Worm (Caenorhabditis elegans): ENCODE measurements around the gene C35A5.11.

The C35A5.11 gene

DNA sequence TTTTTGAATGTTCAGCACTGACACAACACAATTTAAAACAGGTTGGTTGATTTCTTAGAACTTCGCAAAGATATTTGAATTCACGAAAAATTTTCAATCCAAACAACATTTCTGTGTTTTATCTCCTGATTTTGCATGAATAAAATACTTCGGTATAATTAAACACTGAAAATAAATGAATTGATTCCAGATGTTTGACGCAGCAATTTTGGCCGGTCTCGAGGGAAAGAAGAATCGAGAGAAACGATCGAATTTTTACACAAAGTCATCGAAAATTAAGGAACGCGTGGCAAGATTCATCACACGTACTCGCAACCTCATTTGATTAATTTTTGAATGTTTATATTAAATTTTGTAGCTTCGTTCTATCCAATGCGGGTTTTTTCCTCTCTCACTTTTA is 38.8 kb downstream of the C35A5.11 start:
- no peak for TF ChIP-seq nhr-12 (tag; optimal IDR thresholded peaks at IDR 0.05)
- TF ChIP-seq lin-32 (GFP tag; optimal IDR thresholded peaks at IDR 0.05): no peak
- TF ChIP-seq nhr-2 (tag; optimal IDR thresholded peaks at IDR 0.05): no peak
- TF ChIP-seq sptf-1 (tag; optimal IDR thresholded peaks at IDR 0.05): no peak
- no peak for TF ChIP-seq zip-8 (tag; optimal IDR thresholded peaks at IDR 0.05)
- no peak for TF ChIP-seq ceh-43 (GFP tag; optimal IDR thresholded peaks at IDR 0.05)
- no peak for TF ChIP-seq mep-1 (tag; optimal IDR thresholded peaks at IDR 0.05)
- TF ChIP-seq pha-4 (tag; optimal IDR thresholded peaks at IDR 0.05): no peak
- no peak for TF ChIP-seq ceh-83 (GFP tag; optimal IDR thresholded peaks at IDR 0.05)
- TF ChIP-seq snpc-4 (tag; optimal IDR thresholded peaks at IDR 0.05): no peak
- no peak for TF ChIP-seq cnd-1 (tag; optimal IDR thresholded peaks at IDR 0.05)
- TF ChIP-seq nhr-76 (tag; optimal IDR thresholded peaks at IDR 0.05): no peak
- no peak for TF ChIP-seq lsy-2 (tag; optimal IDR thresholded peaks at IDR 0.05)
- no peak for TF ChIP-seq elt-3 (tag; optimal IDR thresholded peaks at IDR 0.05)
- no peak for TF ChIP-seq unc-39 (tag; optimal IDR thresholded peaks at IDR 0.05)
- TF ChIP-seq nhr-28 (tag; optimal IDR thresholded peaks at IDR 0.05): no peak
- TF ChIP-seq hlh-1 (tag; optimal IDR thresholded peaks at IDR 0.05): no peak
- TF ChIP-seq nhr-237 (tag; optimal IDR thresholded peaks at IDR 0.05): no peak

DNA sequence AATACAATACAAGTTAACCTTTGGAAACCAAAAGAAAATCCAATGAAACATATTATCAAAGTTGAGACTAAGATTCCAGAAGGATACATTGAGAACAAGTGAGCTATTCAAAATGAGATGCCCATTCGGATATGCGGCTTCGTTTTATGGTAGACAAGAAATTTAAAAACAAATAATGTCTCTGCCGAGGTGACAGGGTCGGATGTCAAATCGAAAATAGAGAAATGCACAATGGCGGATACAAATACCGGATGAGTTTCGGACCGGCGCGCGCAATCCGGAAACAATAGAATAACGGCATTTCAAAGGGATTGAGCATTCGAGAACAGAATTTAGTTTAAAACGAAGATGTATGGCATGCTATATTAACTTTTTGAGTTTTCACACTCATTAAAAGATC is 39.6 kb downstream of the C35A5.11 start, which contains the start of gene F22E12.3:
Gene F22E12.3, minus strand, starts transcription at position 101 of the 400 bp plus-strand sequence.
- TF ChIP-seq ceh-43 (GFP tag; optimal IDR thresholded peaks at IDR 0.05): no peak
- TF ChIP-seq mep-1 (tag; optimal IDR thresholded peaks at IDR 0.05): no peak
- TF ChIP-seq sptf-1 (tag; optimal IDR thresholded peaks at IDR 0.05): no peak
- no peak for TF ChIP-seq drap-1 (GFP tag; optimal IDR thresholded peaks at IDR 0.05)
- TF ChIP-seq ztf-11 (tag; optimal IDR thresholded peaks at IDR 0.05): no peak
- TF ChIP-seq ces-1 (GFP tag; optimal IDR thresholded peaks at IDR 0.05): no peak
- no peak for TF ChIP-seq flh-1 (GFP tag; optimal IDR thresholded peaks at IDR 0.05)
- TF ChIP-seq elt-1 (tag; optimal IDR thresholded peaks at IDR 0.05; ENCODE audit: borderline replicate concordance, insufficient read depth): no peak
- no peak for TF ChIP-seq sem-2 (GFP tag; optimal IDR thresholded peaks at IDR 0.05)
- no peak for TF ChIP-seq bed-3 (GFP tag; optimal IDR thresholded peaks at IDR 0.05)
- TF ChIP-seq mab-5 (tag; optimal IDR thresholded peaks at IDR 0.05): no peak

DNA sequence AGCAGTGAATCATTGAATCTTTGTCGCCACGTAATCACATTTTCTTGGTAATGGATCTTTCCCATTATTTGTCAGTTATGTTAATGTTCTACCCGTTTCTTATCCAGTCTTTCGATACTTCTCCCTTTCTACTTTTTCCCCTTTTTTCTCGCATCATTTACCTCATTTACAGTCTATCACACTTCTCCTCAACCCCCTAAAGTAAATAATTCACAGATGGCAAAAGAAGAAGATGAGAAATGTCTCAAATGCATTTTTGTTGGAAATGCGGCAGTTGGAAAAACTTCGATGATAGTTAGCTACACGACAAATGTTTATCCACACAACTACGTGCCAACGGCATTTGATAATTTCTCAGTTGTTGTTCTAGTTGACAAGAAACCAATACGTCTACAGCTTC is 40.8 kb downstream of the C35A5.11 start, which contains the start of gene chw-1:
Gene chw-1, plus strand, starts transcription at position 217 of the 400 bp plus-strand sequence.
- no peak for TF ChIP-seq nhr-237 (tag; optimal IDR thresholded peaks at IDR 0.05)
- TF ChIP-seq unc-120 (tag; optimal IDR thresholded peaks at IDR 0.05; ENCODE audit: poor library complexity, severe bottlenecking): no peak
- no peak for TF ChIP-seq nhr-2 (tag; optimal IDR thresholded peaks at IDR 0.05)
- no peak for TF ChIP-seq ztf-11 (tag; optimal IDR thresholded peaks at IDR 0.05)
- no peak for TF ChIP-seq lin-13 (tag; optimal IDR thresholded peaks at IDR 0.05)
- TF ChIP-seq mab-5 (tag; optimal IDR thresholded peaks at IDR 0.05): no peak

DNA sequence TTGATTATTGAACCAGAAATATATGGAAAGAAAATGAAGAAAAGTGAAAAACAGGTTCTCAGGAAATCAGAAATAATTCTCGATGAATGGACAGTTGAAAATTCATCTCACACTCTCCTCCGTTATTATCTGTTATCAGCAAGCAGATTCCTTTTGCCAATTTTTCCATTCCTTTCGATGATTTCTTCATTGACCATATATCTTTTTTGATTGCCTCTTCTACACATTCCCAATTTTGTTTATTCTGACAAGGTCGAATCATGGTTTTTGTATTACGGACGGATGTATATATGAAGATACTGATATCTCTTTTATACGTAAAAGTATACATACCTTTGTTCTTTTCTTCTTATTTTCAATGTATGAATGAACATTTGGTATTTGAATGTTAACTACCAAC is 42.2 kb downstream of the C35A5.11 start:
- TF ChIP-seq unc-120 (tag; optimal IDR thresholded peaks at IDR 0.05; ENCODE audit: poor library complexity, severe bottlenecking): no peak
- TF ChIP-seq nhr-76 (tag; optimal IDR thresholded peaks at IDR 0.05): no peak
- TF ChIP-seq ztf-11 (tag; optimal IDR thresholded peaks at IDR 0.05): no peak
- no peak for TF ChIP-seq mep-1 (tag; optimal IDR thresholded peaks at IDR 0.05)
- no peak for TF ChIP-seq nhr-28 (tag; optimal IDR thresholded peaks at IDR 0.05)
- TF ChIP-seq mls-2 (tag; optimal IDR thresholded peaks at IDR 0.05): no peak
- TF ChIP-seq ceh-83 (GFP tag; optimal IDR thresholded peaks at IDR 0.05): no peak
- no peak for TF ChIP-seq nhr-12 (tag; optimal IDR thresholded peaks at IDR 0.05)
- no peak for TF ChIP-seq lsy-2 (tag; optimal IDR thresholded peaks at IDR 0.05)
- no peak for TF ChIP-seq unc-62 (GFP tag; optimal IDR thresholded peaks at IDR 0.05)
- no peak for TF ChIP-seq drap-1 (GFP tag; optimal IDR thresholded peaks at IDR 0.05)
- no peak for TF ChIP-seq flh-1 (GFP tag; optimal IDR thresholded peaks at IDR 0.05)
- TF ChIP-seq sptf-1 (tag; optimal IDR thresholded peaks at IDR 0.05): no peak
- TF ChIP-seq blmp-1 (tag; optimal IDR thresholded peaks at IDR 0.05): no peak
- TF ChIP-seq lin-32 (GFP tag; optimal IDR thresholded peaks at IDR 0.05): no peak
- TF ChIP-seq bed-3 (GFP tag; optimal IDR thresholded peaks at IDR 0.05): no peak
- TF ChIP-seq zip-8 (tag; optimal IDR thresholded peaks at IDR 0.05): no peak
- TF ChIP-seq pha-4 (tag; optimal IDR thresholded peaks at IDR 0.05): no peak

DNA sequence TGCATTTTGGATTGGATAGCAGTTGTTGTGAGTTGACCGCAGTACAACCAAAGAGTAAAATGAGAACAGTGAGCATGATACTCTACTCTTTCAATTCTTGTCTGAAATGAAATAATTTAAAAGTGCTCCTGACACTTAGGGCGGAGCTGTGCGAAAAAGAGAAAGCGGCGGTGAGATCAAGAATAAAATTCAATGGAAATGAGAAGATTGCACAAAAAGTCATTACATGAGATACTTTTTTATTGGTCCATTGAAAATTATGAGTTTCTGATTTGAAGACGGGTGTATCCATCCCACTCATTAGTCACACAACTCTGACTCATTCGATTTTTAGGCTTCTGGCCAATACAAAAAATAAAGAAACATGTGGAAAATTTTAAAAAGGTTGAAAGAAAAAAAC is 45.7 kb downstream of the C35A5.11 start, which contains the start of gene F22E12.1:
Gene F22E12.1, minus strand, starts transcription at position 101 of the 400 bp plus-strand sequence.
- no peak for TF ChIP-seq cnd-1 (tag; optimal IDR thresholded peaks at IDR 0.05)
- no peak for TF ChIP-seq mep-1 (tag; optimal IDR thresholded peaks at IDR 0.05)
- TF ChIP-seq mab-5 (tag; optimal IDR thresholded peaks at IDR 0.05): no peak
- no peak for TF ChIP-seq snpc-4 (tag; optimal IDR thresholded peaks at IDR 0.05)
- TF ChIP-seq lsy-2 (tag; optimal IDR thresholded peaks at IDR 0.05): no peak

All from whole organism, mixed stage, embryonic.